Worm (Caenorhabditis elegans): ENCODE data around the gene pmk-3.

- no peak for TF ChIP-seq unc-62 (GFP tag; optimal IDR thresholded peaks at IDR 0.05)
- no peak for TF ChIP-seq nfya-1 (tag; optimal IDR thresholded peaks at IDR 0.05; ENCODE audit: insufficient read depth)
- TF ChIP-seq fkh-10 (GFP tag; optimal IDR thresholded peaks at IDR 0.05) = no peak
- TF ChIP-seq tbx-2 (tag; optimal IDR thresholded peaks at IDR 0.05) = no peak
- TF ChIP-seq lin-15B (tag; optimal IDR thresholded peaks at IDR 0.05) = no peak
- no peak for TF ChIP-seq sea-2 (GFP tag; optimal IDR thresholded peaks at IDR 0.05)
- no peak for TF ChIP-seq aly-2 (tag; optimal IDR thresholded peaks at IDR 0.05)
These were observed 11.6 kb upstream of the pmk-3 start for ce11 chrIV:8127430-8127829.

Measured in whole organism, L3 larva.